Worm (Caenorhabditis elegans) whole organism, early embryonic: ENCODE measurements around the gene stn-2.

Experiments
- B0310.2 ChIP-seq: sonication (generic microtip); optimal IDR thresholded peaks from 2 replicates; lab custom pipeline; 2016; ENCODE audit warnings: mild to moderate bottlenecking, missing genetic modification characterization, missing compliant biosample characterization
- F13C5.2 ChIP-seq: sonication (generic microtip); optimal IDR thresholded peaks from 2 replicates; lab custom pipeline; 2017; ENCODE audit warnings: mild to moderate bottlenecking, missing genetic modification characterization, inconsistent platforms, missing compliant biosample characterization
- aly-1 ChIP-seq: sonication (generic microtip); optimal IDR thresholded peaks from 2 replicates; lab custom pipeline; 2016; ENCODE audit warnings: missing genetic modification characterization, missing compliant biosample characterization
- ama-1 ChIP-seq: fragments of 150-350 bp; optimal IDR thresholded peaks from 2 replicates; lab custom pipeline; 2014
- ceh-13 ChIP-seq: fragments of 200-800 bp; sonication (Bioruptor generic); optimal IDR thresholded peaks from 2 replicates; lab custom pipeline; 2018; ENCODE audit warnings: mild to moderate bottlenecking, missing genetic modification characterization, missing compliant biosample characterization
- ceh-36 ChIP-seq: sonication (generic microtip); optimal IDR thresholded peaks from 2 replicates; lab custom pipeline; 2016; ENCODE audit warnings: missing genetic modification characterization, inconsistent platforms, missing compliant biosample characterization
- ets-7 ChIP-seq: sonication (generic microtip); optimal IDR thresholded peaks from 2 replicates; lab custom pipeline; 2016; ENCODE audit warnings: missing genotype, missing genetic modification characterization, missing compliant biosample characterization
- flt-1 ChIP-seq: fragments of 200-800 bp; sonication (Bioruptor generic); IDR thresholded peaks from 2 replicates; pipeline ENCODE4 v1.3.6; 2022; ENCODE audit warnings: missing genetic modification characterization, missing compliant biosample characterization
- hmbx-1 ChIP-seq: sonication (generic microtip); optimal IDR thresholded peaks from 2 replicates; lab custom pipeline; 2016; ENCODE audit warnings: mild to moderate bottlenecking, missing genetic modification characterization, missing compliant biosample characterization
- hmg-4 ChIP-seq: fragments of 200-800 bp; sonication (Bioruptor generic); optimal IDR thresholded peaks from 2 replicates; lab custom pipeline; 2018; ENCODE audit warnings: mild to moderate bottlenecking, missing genetic modification characterization, missing compliant biosample characterization
- hnd-1 ChIP-seq: sonication (generic microtip); optimal IDR thresholded peaks from 2 replicates; lab custom pipeline; 2016; ENCODE audit warnings: missing genetic modification characterization, missing compliant biosample characterization
- pes-1 ChIP-seq: fragments of 200-800 bp; sonication (Bioruptor generic); IDR thresholded peaks from 2 replicates; pipeline ENCODE4 v1.3.6; 2022; ENCODE audit warnings: missing genetic modification reagents, missing genetic modification characterization, missing compliant biosample characterization
- scrt-1 ChIP-seq: fragments of 200-800 bp; sonication (Bioruptor generic); IDR thresholded peaks from 2 replicates; pipeline ENCODE4 v1.3.6; 2022; ENCODE audit warnings: missing genetic modification characterization, missing compliant biosample characterization
- sea-1 ChIP-seq: fragments of 200-800 bp; sonication (Bioruptor generic); conservative IDR thresholded peaks from 2 replicates; pipeline ENCODE4 v1.3.6; 2022; ENCODE audit warnings: missing genetic modification characterization, missing compliant biosample characterization
- tbx-11 ChIP-seq: fragments of 200-800 bp; sonication (Bioruptor generic); IDR thresholded peaks from 2 replicates; pipeline ENCODE4 v1.3.6; 2022; ENCODE audit warnings: missing genetic modification characterization, missing compliant biosample characterization
- tbx-37 ChIP-seq: fragments of 200-800 bp; sonication (Bioruptor generic); conservative IDR thresholded peaks from 2 replicates; pipeline ENCODE4 v1.3.6; 2022; ENCODE audit warnings: missing genetic modification reagents, missing genetic modification characterization, missing compliant biosample characterization
- tra-4 ChIP-seq: sonication (generic microtip); optimal IDR thresholded peaks from 2 replicates; lab custom pipeline; 2017; ENCODE audit warnings: missing genetic modification characterization, missing compliant biosample characterization

Gene stn-2

DNA sequence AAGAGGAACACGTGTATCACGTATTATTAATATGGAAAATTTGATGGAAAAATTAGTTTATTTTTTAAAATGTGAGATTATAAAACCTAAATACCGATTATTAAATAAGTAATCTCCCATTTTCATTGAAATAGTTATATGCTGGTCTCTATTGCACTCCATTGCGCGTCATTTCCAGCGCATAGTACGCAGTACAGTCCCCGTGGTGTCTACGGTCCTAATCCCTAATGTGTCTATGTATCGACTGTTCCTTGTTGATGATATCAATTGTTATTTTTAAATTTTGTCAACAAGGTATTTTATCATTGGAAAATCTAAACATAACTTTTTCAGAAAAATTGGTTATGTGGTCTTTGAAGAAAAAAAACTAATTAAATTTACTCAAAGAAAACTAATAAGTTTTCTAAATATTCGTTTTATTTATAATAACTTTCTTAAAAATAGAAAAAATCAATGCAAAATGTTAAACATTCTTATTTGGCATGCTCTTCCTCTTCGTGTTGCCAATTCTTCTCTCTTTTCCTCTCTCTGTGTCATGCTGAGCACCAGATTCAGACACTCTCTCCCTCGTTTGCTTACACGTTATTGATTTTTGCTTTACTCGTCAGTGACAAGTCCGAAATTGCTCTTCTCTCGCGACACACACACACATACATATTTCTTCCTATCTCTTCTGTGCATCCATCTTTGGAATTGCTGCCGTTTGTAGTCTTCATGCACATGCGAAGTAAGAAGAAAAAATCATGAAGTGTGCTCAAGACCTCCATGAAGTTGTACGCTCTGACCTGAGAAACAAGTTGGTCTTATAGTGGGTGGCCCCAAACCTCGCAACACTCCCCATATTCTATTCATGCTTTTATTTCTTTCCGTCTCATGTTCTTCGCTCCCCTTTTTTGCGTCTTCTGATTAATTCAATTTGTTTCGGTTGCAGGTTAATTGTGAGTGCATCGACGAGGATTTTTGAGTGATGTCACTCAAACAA is 1.8 kb upstream of the stn-2 start, which contains the start of gene unc-18:
Gene unc-18, plus strand, starts transcription at position 932 of the 982 bp plus-strand sequence.
- TF ChIP-seq ceh-13, result no peak
- TF ChIP-seq hmg-4 (GFP tag; lab: Kevin White, UChicago), result no peak
- no peak for TF ChIP-seq pes-1 (GFP tag; lab: Robert Waterston, UW)
- no peak for TF ChIP-seq ets-7
- no peak for TF ChIP-seq B0310.2 (tag; lab: Kevin White, UChicago)
- no peak for TF ChIP-seq scrt-1 (GFP tag; lab: Robert Waterston, UW)
- TF ChIP-seq flt-1 (GFP tag; lab: Robert Waterston, UW), result no peak

DNA sequence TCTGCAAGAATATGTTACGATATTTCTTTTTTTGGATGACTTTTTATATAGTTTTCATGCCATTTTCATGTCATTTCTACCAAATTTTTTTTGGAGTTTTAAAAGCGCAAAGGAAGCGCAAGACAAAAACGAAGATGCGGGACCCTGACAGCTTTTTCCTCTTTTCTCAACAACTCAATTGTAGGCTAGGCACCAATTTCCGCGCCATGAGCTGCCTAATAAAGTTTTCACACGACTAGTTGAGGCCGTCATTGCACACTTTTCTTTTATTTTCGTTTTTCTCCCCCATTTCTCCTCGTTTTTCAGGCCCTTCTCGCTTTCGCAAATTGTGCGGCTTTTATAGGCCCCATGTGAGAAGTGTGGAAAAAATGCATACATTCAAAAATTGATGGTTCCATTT is 584 bp downstream of the stn-2 start:
- no peak for TF ChIP-seq flt-1 (GFP tag; lab: Robert Waterston, UW)
- TF ChIP-seq B0310.2 (tag; lab: Kevin White, UChicago), result no peak
- no peak for TF ChIP-seq aly-1 (tag; lab: Kevin White, UChicago)
- no peak for TF ChIP-seq ceh-36 (tag; lab: Kevin White, UChicago)
- TF ChIP-seq sea-1 (GFP tag; lab: Robert Waterston, UW), result no peak
- TF ChIP-seq ceh-13, result no peak
- TF ChIP-seq tbx-11, result no peak
- TF ChIP-seq pes-1 (GFP tag; lab: Robert Waterston, UW), result no peak
- no peak for TF ChIP-seq ets-7
- TF ChIP-seq hnd-1 (tag; lab: Kevin White, UChicago), result no peak
- TF ChIP-seq hmg-4 (GFP tag; lab: Kevin White, UChicago), result no peak
- TF ChIP-seq hmbx-1 (tag; lab: Kevin White, UChicago), result no peak
- no peak for TF ChIP-seq tbx-37 (GFP tag; lab: Robert Waterston, UW)
- TF ChIP-seq scrt-1 (GFP tag; lab: Robert Waterston, UW), result no peak

- TF ChIP-seq tbx-11, result no peak
- TF ChIP-seq ceh-36 (tag; lab: Kevin White, UChicago), result no peak
- no peak for TF ChIP-seq tbx-37 (GFP tag; lab: Robert Waterston, UW)
- TF ChIP-seq ets-7, result no peak
- no peak for TF ChIP-seq hmbx-1 (tag; lab: Kevin White, UChicago)
- TF ChIP-seq sea-1 (GFP tag; lab: Robert Waterston, UW), result no peak
- no peak for TF ChIP-seq pes-1 (GFP tag; lab: Robert Waterston, UW)
- no peak for TF ChIP-seq B0310.2 (tag; lab: Kevin White, UChicago)
- no peak for TF ChIP-seq tra-4 (tag; lab: Kevin White, UChicago)
- TF ChIP-seq ceh-13, result no peak
- no peak for TF ChIP-seq F13C5.2 (tag; lab: Kevin White, UChicago)
- no peak for TF ChIP-seq ama-1 (lab: Kevin White, UChicago)
- no peak for TF ChIP-seq hmg-4 (GFP tag; lab: Kevin White, UChicago)
- TF ChIP-seq flt-1 (GFP tag; lab: Robert Waterston, UW), result no peak
- TF ChIP-seq hnd-1 (tag; lab: Kevin White, UChicago), result no peak
- TF ChIP-seq scrt-1 (GFP tag; lab: Robert Waterston, UW), result no peak
- no peak for TF ChIP-seq aly-1 (tag; lab: Kevin White, UChicago)
Observed at ce11 chrX:7678437-7679139, 1.8 kb downstream of the stn-2 start.

- TF ChIP-seq F13C5.2 (tag; lab: Kevin White, UChicago), result no peak
- no peak for TF ChIP-seq aly-1 (tag; lab: Kevin White, UChicago)
- TF ChIP-seq scrt-1 (GFP tag; lab: Robert Waterston, UW), result no peak
Observed at ce11 chrX:7674871-7675270, 5.5 kb downstream of the stn-2 start.

DNA sequence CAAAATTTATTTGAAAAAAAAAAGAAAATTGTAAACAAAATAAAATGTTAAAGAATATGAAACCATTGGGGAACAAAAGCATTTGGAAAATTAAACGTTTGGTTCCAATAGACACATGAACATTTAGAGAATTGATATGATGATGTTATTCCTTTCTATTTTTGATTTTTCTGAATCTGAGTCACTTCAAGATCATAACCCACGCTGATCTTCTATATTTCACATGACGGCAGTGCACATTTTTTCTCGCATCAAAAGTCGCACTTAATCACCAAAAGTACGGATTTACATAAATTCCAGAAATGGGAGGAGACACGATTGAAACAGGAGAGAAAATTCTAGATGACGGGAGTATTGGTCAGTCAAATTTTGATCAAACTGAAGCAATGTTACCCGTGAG is 7.7 kb downstream of the stn-2 start, which contains the start of gene F27D9.2:
Gene F27D9.2, plus strand, starts transcription at position 301 of the 400 bp plus-strand sequence.
- TF ChIP-seq ceh-36 (tag; lab: Kevin White, UChicago) (no peak), F13C5.2 (tag; lab: Kevin White, UChicago) (no peak), tbx-37 (GFP tag; lab: Robert Waterston, UW) (no peak), tbx-11 (no peak), ama-1 (lab: Kevin White, UChicago) (no peak), ceh-13 (no peak), aly-1 (tag; lab: Kevin White, UChicago) (no peak), sea-1 (GFP tag; lab: Robert Waterston, UW) (no peak)

DNA sequence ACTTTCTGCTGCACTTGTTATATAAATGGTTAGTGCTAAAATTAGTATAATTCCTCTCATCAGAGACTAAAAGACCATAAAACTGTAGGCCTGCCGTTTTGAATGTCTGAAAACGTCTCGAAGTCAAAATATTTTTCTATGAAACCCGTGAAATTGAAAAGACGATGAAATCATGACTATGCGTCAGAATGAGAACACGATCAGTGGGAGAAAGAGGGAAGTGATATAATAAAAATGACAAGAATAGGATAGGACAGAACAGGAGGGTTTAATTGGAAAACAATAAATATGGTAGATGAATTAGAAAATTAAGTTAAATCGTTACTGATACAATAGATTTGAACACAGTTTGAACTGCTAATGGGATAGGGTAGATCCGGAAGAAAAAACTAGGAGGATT is 9.8 kb downstream of the stn-2 start, which contains the start of gene F27D9.7:
Gene F27D9.7, minus strand, starts transcription at position 101 of the 400 bp plus-strand sequence.
- TF ChIP-seq sea-1 (GFP tag; lab: Robert Waterston, UW), result no peak
- no peak for TF ChIP-seq pes-1 (GFP tag; lab: Robert Waterston, UW)
- TF ChIP-seq F13C5.2 (tag; lab: Kevin White, UChicago), result no peak
- TF ChIP-seq hnd-1 (tag; lab: Kevin White, UChicago), result no peak
- no peak for TF ChIP-seq ama-1 (lab: Kevin White, UChicago)
- TF ChIP-seq ceh-36 (tag; lab: Kevin White, UChicago), result no peak
- no peak for TF ChIP-seq tbx-11
- no peak for TF ChIP-seq tra-4 (tag; lab: Kevin White, UChicago)
- TF ChIP-seq aly-1 (tag; lab: Kevin White, UChicago), result no peak
- TF ChIP-seq ets-7, result no peak
- TF ChIP-seq hmbx-1 (tag; lab: Kevin White, UChicago), result no peak
- no peak for TF ChIP-seq hmg-4 (GFP tag; lab: Kevin White, UChicago)
- no peak for TF ChIP-seq tbx-37 (GFP tag; lab: Robert Waterston, UW)
- no peak for TF ChIP-seq flt-1 (GFP tag; lab: Robert Waterston, UW)
- TF ChIP-seq ceh-13, result no peak
- TF ChIP-seq B0310.2 (tag; lab: Kevin White, UChicago), result no peak
- no peak for TF ChIP-seq scrt-1 (GFP tag; lab: Robert Waterston, UW)
